In the genomic region with DNA sequence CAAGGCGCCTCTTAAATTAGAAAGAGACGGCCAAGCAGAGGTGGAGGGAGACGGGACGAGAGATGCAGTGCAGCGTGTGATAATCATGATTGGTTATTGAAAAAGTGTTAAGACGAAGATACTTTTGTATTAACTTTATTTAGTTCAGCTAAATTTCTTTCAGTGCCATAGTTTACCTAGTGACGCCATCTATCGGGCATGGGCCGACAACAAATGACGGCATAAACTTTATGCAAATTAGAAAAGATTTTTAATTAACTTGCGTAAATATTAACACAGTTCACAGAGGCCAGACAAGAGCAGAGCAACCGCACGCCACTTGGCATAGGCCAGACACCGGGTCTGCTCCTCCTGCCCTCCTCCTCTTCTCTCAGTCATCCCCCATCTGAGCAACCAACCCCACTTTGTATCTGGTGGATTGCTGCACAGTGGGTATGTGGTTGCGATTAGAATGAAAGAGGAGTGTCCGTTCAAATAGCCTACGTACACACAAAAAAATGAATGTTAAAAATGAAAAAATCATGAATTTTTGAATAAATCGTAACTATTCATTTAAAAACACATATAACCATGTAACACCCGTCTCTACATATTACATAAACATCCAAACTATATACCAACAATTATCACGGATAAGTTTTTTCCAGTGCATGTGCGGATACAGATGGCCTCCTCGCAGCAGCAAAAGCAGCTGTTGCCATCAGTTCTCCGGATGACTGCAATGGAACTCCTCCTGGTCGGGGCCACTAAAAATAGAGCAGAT, we compare ENCODE assay signal across 1 fruit fly cellular context.
A peak's percentile ranks its signal among the peaks of the same experiment; 100 is the strongest.
TF ChIP-seq lines count a peak whose summit lies in the region.

No protein-coding gene starts in this region.

TF ChIP-seq in whole organism, embryonic, 481 proteins besides CTCF, POLR2A, EP300 and RAD21 (continued from another document and continues in another):
- TF ChIP-seq gsb-n (tag; optimal IDR thresholded peaks at IDR 0.05; lab: Kevin White, UChicago) (peak; percentile 86), fru (optimal IDR thresholded peaks at IDR 0.05; lab: Kevin White, UChicago) (no peak), CG6175 (GFP tag; IDR thresholded peaks at IDR 0.05; lab: Robert Waterston, UW) (0 out of 3 replicates have a peak, but pooled peaks have one; percentile 35), nmo (GFP tag; optimal IDR thresholded peaks at IDR 0.05; lab: Kevin White, UChicago) (peak; percentile 91), Oli (tag; optimal IDR thresholded peaks at IDR 0.05; lab: Kevin White, UChicago) (peak; percentile 82), gem (tag; optimal IDR thresholded peaks at IDR 0.05; lab: Kevin White, UChicago) (peak; percentile 91), CG10959 (GFP tag; IDR thresholded peaks at IDR 0.05; lab: Robert Waterston, UW) (peak; percentile 71), ato (GFP tag; IDR thresholded peaks at IDR 0.05; lab: Robert Waterston, UW; ENCODE audit: partially characterized antibody) (no peak), crp (GFP tag; optimal IDR thresholded peaks at IDR 0.05; lab: Kevin White, UChicago) (peak in 1 of 2 experiments; percentile 45), tup (GFP tag; optimal IDR thresholded peaks at IDR 0.05; lab: Kevin White, UChicago) (peak; percentile 27), Dll (GFP tag; IDR thresholded peaks at IDR 0.05; lab: Robert Waterston, UW; ENCODE audit: partially characterized antibody) (no peak), Poxn (GFP tag; IDR thresholded peaks at IDR 0.05; lab: Robert Waterston, UW) (no peak), ATbp (GFP tag; optimal IDR thresholded peaks at IDR 0.05; lab: Kevin White, UChicago) (peak; percentile 83), CG17385 (GFP tag; optimal IDR thresholded peaks at IDR 0.05; lab: Kevin White, UChicago) (peak; percentile 78), grau (tag; optimal IDR thresholded peaks at IDR 0.05; lab: Kevin White, UChicago) (peak; percentile 82), CG11695 (GFP tag; IDR thresholded peaks at IDR 0.05; lab: Robert Waterston, UW) (peak; percentile 65), ems (GFP tag; optimal IDR thresholded peaks at IDR 0.05; lab: Kevin White, UChicago) (peak; percentile 70), CG12299 (tag; optimal IDR thresholded peaks at IDR 0.05; lab: Kevin White, UChicago) (peak; percentile 71), ssp (GFP tag; IDR thresholded peaks at IDR 0.05; lab: Robert Waterston, UW) (peak; percentile 74), HLH3B (GFP tag; IDR thresholded peaks at IDR 0.05; lab: Robert Waterston, UW) (peak; percentile 87), D19A (tag; optimal IDR thresholded peaks at IDR 0.05; lab: Kevin White, UChicago) (peak; percentile 85), Lhr (GFP tag; optimal IDR thresholded peaks at IDR 0.05; lab: Kevin White, UChicago) (peak; percentile 41), oc (tag; optimal IDR thresholded peaks at IDR 0.05; lab: Kevin White, UChicago) (peak; percentile 85), CG8944 (GFP tag; optimal IDR thresholded peaks at IDR 0.05; lab: Kevin White, UChicago) (peak; percentile 77), Dp (GFP tag; optimal IDR thresholded peaks at IDR 0.05; lab: Kevin White, UChicago) (no peak), CG10431 (GFP tag; optimal IDR thresholded peaks at IDR 0.05; lab: Kevin White, UChicago) (peak; percentile 46), sc (optimal IDR thresholded peaks at IDR 0.05; lab: Kevin White, UChicago) (no peak), sc (GFP tag; optimal IDR thresholded peaks at IDR 0.05; lab: Kevin White, UChicago) (peak; percentile 73), ab (GFP tag; optimal IDR thresholded peaks at IDR 0.05; lab: Kevin White, UChicago) (no peak), Dip3 (GFP tag; optimal IDR thresholded peaks at IDR 0.05; lab: Kevin White, UChicago) (peak; percentile 43), CG17568 (GFP tag; optimal IDR thresholded peaks at IDR 0.05; lab: Kevin White, UChicago) (peak; percentile 68), wor (GFP tag; IDR thresholded peaks at IDR 0.05; lab: Robert Waterston, UW) (peak; percentile 78), CG3995 (GFP tag; optimal IDR thresholded peaks at IDR 0.05; lab: Kevin White, UChicago) (no peak), Taf1 (GFP tag; IDR thresholded peaks at IDR 0.05; lab: Robert Waterston, UW) (peak; percentile 61; the same call in 1 of the 2 replicates), CG34224 (GFP tag; IDR thresholded peaks at IDR 0.05; lab: Robert Waterston, UW; ENCODE audit: partially characterized antibody) (no peak), repo (GFP tag; optimal IDR thresholded peaks at IDR 0.05; lab: Kevin White, UChicago) (peak; percentile 70), Fer3 (tag; optimal IDR thresholded peaks at IDR 0.05; lab: Kevin White, UChicago) (peak; percentile 76), CG30431 (GFP tag; optimal IDR thresholded peaks at IDR 0.05; lab: Kevin White, UChicago) (peak; percentile 71), psq (GFP tag; optimal IDR thresholded peaks at IDR 0.05; lab: Kevin White, UChicago) (no peak), CG10147 (GFP tag; optimal IDR thresholded peaks at IDR 0.05; lab: Kevin White, UChicago) (no peak), Fer1 (GFP tag; optimal IDR thresholded peaks at IDR 0.05; lab: Kevin White, UChicago) (peak; percentile 85), CG31365 (tag; optimal IDR thresholded peaks at IDR 0.05; lab: Kevin White, UChicago) (peak; percentile 17), HmgD (GFP tag; optimal IDR thresholded peaks at IDR 0.05; lab: Kevin White, UChicago) (peak; percentile 50), sima (GFP tag; optimal IDR thresholded peaks at IDR 0.05; lab: Kevin White, UChicago) (peak; percentile 65), otp (GFP tag; IDR thresholded peaks at IDR 0.05; lab: Robert Waterston, UW) (peak; percentile 41; the same call in 1 of the 3 replicates), CG2116 (GFP tag; optimal IDR thresholded peaks at IDR 0.05; lab: Kevin White, UChicago) (peak; percentile 30), schlank (tag; optimal IDR thresholded peaks at IDR 0.05; lab: Kevin White, UChicago) (no peak), H2.0 (GFP tag; IDR thresholded peaks at IDR 0.05; lab: Robert Waterston, UW) (peak; percentile 69), CG4360 (GFP tag; IDR thresholded peaks at IDR 0.05; lab: Robert Waterston, UW) (peak; percentile 51; the same call in 1 of the 2 replicates), amos (GFP tag; IDR thresholded peaks at IDR 0.05; lab: Robert Waterston, UW; ENCODE audit: partially characterized antibody) (no peak), BtbVII (GFP tag; optimal IDR thresholded peaks at IDR 0.05; lab: Kevin White, UChicago) (peak; percentile 65), luna (GFP tag; optimal IDR thresholded peaks at IDR 0.05; lab: Kevin White, UChicago) (no peak), da (GFP tag; optimal IDR thresholded peaks at IDR 0.05; lab: Kevin White, UChicago) (peak; percentile 94), Ssrp (tag; optimal IDR thresholded peaks at IDR 0.05; lab: Kevin White, UChicago) (peak; percentile 84), CG7556 (GFP tag; optimal IDR thresholded peaks at IDR 0.05; lab: Kevin White, UChicago) (peak; percentile 85), CG10462 (GFP tag; optimal IDR thresholded peaks at IDR 0.05; lab: Kevin White, UChicago) (peak; percentile 51), pzg (GFP tag; optimal IDR thresholded peaks at IDR 0.05; lab: Kevin White, UChicago) (no peak), pnt (GFP tag; optimal IDR thresholded peaks at IDR 0.05; lab: Kevin White, UChicago) (peak; percentile 77), zen (tag; optimal IDR thresholded peaks at IDR 0.05; lab: Kevin White, UChicago) (no peak), CG14441 (GFP tag; IDR thresholded peaks at IDR 0.05; lab: Robert Waterston, UW) (peak; percentile 73), CG6689 (GFP tag; IDR thresholded peaks at IDR 0.05; lab: Robert Waterston, UW) (peak; percentile 83), Drgx (GFP tag; IDR thresholded peaks at IDR 0.05; lab: Robert Waterston, UW) (peak; percentile 88), scrt (GFP tag; optimal IDR thresholded peaks at IDR 0.05; lab: Kevin White, UChicago) (peak; percentile 71), emc (GFP tag; optimal IDR thresholded peaks at IDR 0.05; lab: Kevin White, UChicago) (peak; percentile 69), CG6765 (GFP tag; optimal IDR thresholded peaks at IDR 0.05; lab: Kevin White, UChicago) (no peak), gce (GFP tag; IDR thresholded peaks at IDR 0.05; lab: Robert Waterston, UW) (peak; percentile 68; the same call in 2 of the 3 replicates), gsb (GFP tag; IDR thresholded peaks at IDR 0.05; lab: Robert Waterston, UW) (peak; percentile 57; the same call in 1 of the 2 replicates), disco-r (GFP tag; optimal IDR thresholded peaks at IDR 0.05; lab: Kevin White, UChicago) (peak; percentile 44), GATAe (GFP tag; conservative IDR thresholded peaks at IDR 0.05; lab: Robert Waterston, UW) (no peak), CG3281 (GFP tag; optimal IDR thresholded peaks at IDR 0.05; lab: Kevin White, UChicago) (peak; percentile 75), CG2712 (tag; optimal IDR thresholded peaks at IDR 0.05; lab: Kevin White, UChicago) (peak; percentile 88), CG11085 (GFP tag; IDR thresholded peaks at IDR 0.05; lab: Robert Waterston, UW) (peak; percentile 51; the same call in 1 of the 2 replicates), CG4404 (GFP tag; IDR thresholded peaks at IDR 0.05; lab: Robert Waterston, UW) (peak; percentile 63), CG15073 (GFP tag; optimal IDR thresholded peaks at IDR 0.05; lab: Kevin White, UChicago) (peak; percentile 23), Doc2 (GFP tag; IDR thresholded peaks at IDR 0.05; lab: Robert Waterston, UW) (0 out of 2 replicates have a peak, but pooled peaks have one; percentile 41), CG11093 (GFP tag; IDR thresholded peaks at IDR 0.05; lab: Robert Waterston, UW) (peak; percentile 59; the same call in 2 of the 3 replicates), pho (GFP tag; optimal IDR thresholded peaks at IDR 0.05; lab: Kevin White, UChicago) (peak; percentile 76), CG1024 (GFP tag; IDR thresholded peaks at IDR 0.05; lab: Robert Waterston, UW) (peak; percentile 75), Deaf1 (tag; optimal IDR thresholded peaks at IDR 0.05; lab: Kevin White, UChicago) (no peak), CG2202 (tag; optimal IDR thresholded peaks at IDR 0.05; lab: Kevin White, UChicago) (peak; percentile 77), wdn (GFP tag; IDR thresholded peaks at IDR 0.05; lab: Robert Waterston, UW) (peak; percentile 67), Nf-YC (tag; optimal IDR thresholded peaks at IDR 0.05; lab: Kevin White, UChicago) (no peak), CG18262 (tag; optimal IDR thresholded peaks at IDR 0.05; lab: Kevin White, UChicago) (peak; percentile 88), twi (tag; optimal IDR thresholded peaks at IDR 0.05; lab: Kevin White, UChicago) (peak; percentile 87), CG30403 (GFP tag; optimal IDR thresholded peaks at IDR 0.05; lab: Kevin White, UChicago) (peak; percentile 81), CG18476 (GFP tag; optimal IDR thresholded peaks at IDR 0.05; lab: Kevin White, UChicago) (peak; percentile 58), wek (GFP tag; optimal IDR thresholded peaks at IDR 0.05; lab: Kevin White, UChicago) (peak; percentile 62), CG2120 (GFP tag; optimal IDR thresholded peaks at IDR 0.05; lab: Kevin White, UChicago) (peak; percentile 79), ttk (GFP tag; IDR thresholded peaks at IDR 0.05; lab: Robert Waterston, UW) (peak; percentile 73), CG10321 (GFP tag; IDR thresholded peaks at IDR 0.05; lab: Robert Waterston, UW) (0 out of 2 replicates have a peak, but pooled peaks have one; percentile 23), CG7987 (GFP tag; optimal IDR thresholded peaks at IDR 0.05; lab: Kevin White, UChicago) (peak; percentile 1), dimm (GFP tag; IDR thresholded peaks at IDR 0.05; lab: Robert Waterston, UW) (peak; percentile 62; the same call in 1 of the 2 replicates), CG10654 (GFP tag; optimal IDR thresholded peaks at IDR 0.05; lab: Kevin White, UChicago) (peak; percentile 69), CG9817 (tag; optimal IDR thresholded peaks at IDR 0.05; lab: Kevin White, UChicago) (peak; percentile 70), Blimp-1 (GFP tag; optimal IDR thresholded peaks at IDR 0.05; lab: Kevin White, UChicago) (peak; percentile 87), cad (GFP tag; optimal IDR thresholded peaks at IDR 0.05; lab: Kevin White, UChicago) (no peak), sisA (GFP tag; IDR thresholded peaks at IDR 0.05; lab: Robert Waterston, UW) (peak; percentile 80), CG14667 (GFP tag; IDR thresholded peaks at IDR 0.05; lab: Robert Waterston, UW) (peak; percentile 69; the same call in 1 of the 2 replicates), D (optimal IDR thresholded peaks at IDR 0.05; lab: Kevin White, UChicago) (no peak), D (GFP tag; optimal IDR thresholded peaks at IDR 0.05; lab: Kevin White, UChicago) (peak; percentile 89), ken (GFP tag; IDR thresholded peaks at IDR 0.05; lab: Robert Waterston, UW) (peak; percentile 81), CG8478 (optimal IDR thresholded peaks at IDR 0.05; lab: Kevin White, UChicago) (no peak), Lpt (GFP tag; optimal IDR thresholded peaks at IDR 0.05; lab: Kevin White, UChicago) (no peak), Hr39 (optimal IDR thresholded peaks at IDR 0.05; lab: Kevin White, UChicago) (no peak), CG11504 (tag; optimal IDR thresholded peaks at IDR 0.05; lab: Kevin White, UChicago) (peak; percentile 88), CG14965 (GFP tag; optimal IDR thresholded peaks at IDR 0.05; lab: Kevin White, UChicago; ENCODE audit: borderline replicate concordance) (peak; percentile 21), Hey (tag; optimal IDR thresholded peaks at IDR 0.05; lab: Kevin White, UChicago) (no peak), Adf1 (GFP tag; IDR thresholded peaks at IDR 0.05; lab: Robert Waterston, UW) (peak; percentile 43; the same call in 1 of the 2 replicates), CG6272 (GFP tag; IDR thresholded peaks at IDR 0.05; lab: Robert Waterston, UW) (peak; percentile 30; the same call in 1 of the 2 replicates), ham (GFP tag; IDR thresholded peaks at IDR 0.05; lab: Robert Waterston, UW) (no peak), CHES-1-like (GFP tag; optimal IDR thresholded peaks at IDR 0.05; lab: Kevin White, UChicago) (peak; percentile 62), Dfd (GFP tag; optimal IDR thresholded peaks at IDR 0.05; lab: Kevin White, UChicago) (no peak), Nf-YA (GFP tag; IDR thresholded peaks at IDR 0.05; lab: Robert Waterston, UW) (peak; percentile 80), CG12236 (GFP tag; optimal IDR thresholded peaks at IDR 0.05; lab: Kevin White, UChicago) (peak; percentile 75), dysf (GFP tag; IDR thresholded peaks at IDR 0.05; lab: Robert Waterston, UW) (peak; percentile 85), br (optimal IDR thresholded peaks at IDR 0.05; lab: Kevin White, UChicago) (no peak), CG31388 (GFP tag; optimal IDR thresholded peaks at IDR 0.05; lab: Kevin White, UChicago) (peak; percentile 55), Camta (GFP tag; optimal IDR thresholded peaks at IDR 0.05; lab: Kevin White, UChicago) (peak; percentile 88), CG2875 (GFP tag; optimal IDR thresholded peaks at IDR 0.05; lab: Kevin White, UChicago) (peak; percentile 68), dmrt99B (tag; optimal IDR thresholded peaks at IDR 0.05; lab: Kevin White, UChicago) (peak; percentile 90), CG15696 (tag; optimal IDR thresholded peaks at IDR 0.05; lab: Kevin White, UChicago) (peak; percentile 74)
